Fruit fly (Drosophila melanogaster) whole organism, prepupa: ENCODE measurements around the gene Inx3.

Experiments used
- CG16779 ChIP-seq: fragments of 200-800 bp; sonication (Bioruptor generic); optimal IDR thresholded peaks from 3 replicates; lab custom pipeline; 2017; ENCODE audit warnings: missing biosample characterization, mild to moderate bottlenecking, missing genetic modification characterization
- CG8632 ChIP-seq: fragments of 200-800 bp; sonication (Bioruptor generic); optimal IDR thresholded peaks from 3 replicates; lab custom pipeline; 2016; ENCODE audit warnings: missing biosample characterization, missing genetic modification characterization
- Hr38 ChIP-seq: sonication (Bioruptor generic); optimal IDR thresholded peaks from 2 replicates; lab custom pipeline; 2016; ENCODE audit warnings: missing biosample characterization, missing genetic modification characterization
- Sox102F ChIP-seq: fragments of 200-800 bp; sonication (Bioruptor generic); optimal IDR thresholded peaks from 2 replicates; lab custom pipeline; 2016; ENCODE audit warnings: missing biosample characterization, mild to moderate bottlenecking, missing genetic modification characterization
- Sox14 ChIP-seq: fragments of 200-800 bp; sonication (Bioruptor generic); optimal IDR thresholded peaks from 3 replicates; lab custom pipeline; 2016; ENCODE audit warnings: missing biosample characterization, missing genetic modification characterization
- lz ChIP-seq: fragments of 200-800 bp; sonication (Bioruptor generic); optimal IDR thresholded peaks from 3 replicates; lab custom pipeline; 2016; ENCODE audit warnings: missing biosample characterization, missing genetic modification characterization
- salr ChIP-seq, 2 experiments: fragments of 200-800 bp; sonication (Bioruptor generic); optimal IDR thresholded peaks; 3 replicates each; lab custom pipeline; 2016 to 2018; ENCODE audit warnings: missing biosample characterization in 2 of 2, missing genetic modification characterization in 2 of 2, mild to moderate bottlenecking in 1 of 2
- ss ChIP-seq, 2 experiments: fragments of 200-800 bp; sonication (Bioruptor generic); optimal IDR thresholded peaks; 2 replicates in 1 of 2; 3 replicates in 1 of 2; lab custom pipeline; 2017 to 2018; ENCODE audit warnings: mild to moderate bottlenecking in 2 of 2, missing biosample characterization in 2 of 2, missing genetic modification characterization in 2 of 2, moderate library complexity in 1 of 2
- svp ChIP-seq: fragments of 200-800 bp; sonication (Bioruptor generic); peaks from one replicate; lab custom pipeline; 2016; ENCODE audit warnings: missing biosample characterization, missing genetic modification characterization
- vri ChIP-seq: fragments of 200-800 bp; sonication (Bioruptor generic); optimal IDR thresholded peaks from 3 replicates; lab custom pipeline; 2016; ENCODE audit warnings: missing biosample characterization, mild to moderate bottlenecking, missing genetic modification characterization

dm6 chr3R:28819555-28820305 is 39.6 kb downstream of the Inx3 start, which contains the start of the genes CG1523 and CG1647:
- no peak for TF ChIP-seq Sox102F (GFP tag; lab: Kevin White, UChicago)
- TF ChIP-seq svp (GFP tag; lab: Kevin White, UChicago): no peak
- no peak for TF ChIP-seq vri (GFP tag; lab: Kevin White, UChicago)
- TF ChIP-seq Sox14 (GFP tag; lab: Kevin White, UChicago): peak; percentile 83
- TF ChIP-seq Hr38: no peak
- peak; percentile 70 for TF ChIP-seq CG8632 (GFP tag; lab: Kevin White, UChicago)
- peak; percentile 69 for TF ChIP-seq lz (GFP tag; lab: Kevin White, UChicago)
- no peak for TF ChIP-seq ss (GFP tag; optimal IDR thresholded peaks at IDR 0.05; lab: Kevin White, UChicago)
- TF ChIP-seq salr (GFP tag; optimal IDR thresholded peaks at IDR 0.05; lab: Kevin White, UChicago): peak in 1 of 2 experiments; percentile 44
- no peak for TF ChIP-seq CG16779
